Fruit fly (Drosophila melanogaster) Kc167 (cell line): ENCODE data around the gene CG12992.

Experiments used
- Myc ChIP-seq: fragments of >200 bp; optimal IDR thresholded peaks from 2 replicates; lab custom pipeline; 2017; ENCODE audit warnings: missing external identifiers
- Sin3A ChIP-seq: fragments of >200 bp; optimal IDR thresholded peaks from 2 replicates; lab custom pipeline; 2018; ENCODE audit warnings: missing external identifiers
- h ChIP-seq: fragments of >200 bp; optimal IDR thresholded peaks from 3 replicates; lab custom pipeline; 2018; ENCODE audit warnings: missing external identifiers
- insv ChIP-seq: fragments of >200 bp; optimal IDR thresholded peaks from 3 replicates; lab custom pipeline; 2018; ENCODE audit warnings: missing external identifiers
- psq ChIP-seq: fragments of >200 bp; optimal IDR thresholded peaks from 2 replicates; lab custom pipeline; 2017; ENCODE audit warnings: missing external identifiers
- ttk ChIP-seq: sonication (Bioruptor generic); optimal IDR thresholded peaks from 2 replicates; lab custom pipeline; 2017; ENCODE audit warnings: missing external identifiers

DNA sequence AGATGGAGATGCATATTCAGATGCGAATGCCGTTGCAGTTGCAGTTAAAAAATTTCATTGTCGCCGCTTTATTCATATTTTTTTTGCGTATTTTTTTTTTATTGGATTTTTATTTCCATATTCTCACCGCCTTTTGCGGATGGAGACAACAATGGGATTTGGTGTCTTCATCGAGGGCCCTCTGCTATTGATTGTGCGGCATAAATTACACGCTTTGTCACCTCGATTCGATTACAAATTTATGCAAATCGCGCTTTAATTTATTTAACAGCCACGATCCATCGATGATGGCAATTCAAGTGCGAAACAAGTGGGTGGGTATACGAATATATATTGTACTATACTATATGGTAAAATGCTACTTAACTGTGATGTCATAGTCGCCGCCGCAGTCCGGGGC is 5.0 kb upstream of the CG12992 start:
- TF ChIP-seq psq (lab: Kevin White, UChicago), result no peak
- TF ChIP-seq Myc (lab: Kevin White, UChicago), result no peak
- no peak for TF ChIP-seq ttk (lab: Kevin White, UChicago)
- TF ChIP-seq Sin3A, result no peak
- TF ChIP-seq insv (lab: Kevin White, UChicago), result no peak
- TF ChIP-seq h, result no peak
